Fruit fly (Drosophila melanogaster): ENCODE data around the gene bap.

Gene bap

DNA sequence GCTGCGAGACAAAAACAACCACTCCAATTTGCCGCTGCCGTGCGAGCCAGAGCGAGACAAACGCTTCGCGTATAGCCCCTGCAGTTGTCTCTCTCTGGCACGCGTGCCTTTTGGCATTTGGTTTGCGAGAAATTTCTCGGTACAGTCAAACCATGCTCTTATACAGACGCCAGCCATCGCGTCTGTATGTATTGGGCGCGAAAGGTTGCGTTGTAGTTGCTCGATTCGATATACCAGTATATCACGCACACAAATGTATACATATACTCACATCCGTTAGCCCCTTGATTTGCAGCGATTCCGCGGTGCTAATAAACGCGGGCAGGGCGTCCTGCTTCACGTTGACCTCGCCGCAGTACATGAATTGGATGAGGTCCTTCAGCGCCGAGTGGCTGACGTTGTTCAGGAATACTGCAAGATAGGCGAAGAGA is 12.3 kb upstream of the bap start (continued):
- no peak for TF ChIP-seq CG9876 (GFP tag; optimal IDR thresholded peaks at IDR 0.05)
- peak; percentile 77 for TF ChIP-seq nom (GFP tag; optimal IDR thresholded peaks at IDR 0.05)
- TF ChIP-seq disco-r (GFP tag; optimal IDR thresholded peaks at IDR 0.05), result no peak
- TF ChIP-seq dpn (GFP tag; optimal IDR thresholded peaks at IDR 0.05), result peak in 1 of 2 experiments; percentile 11
- TF ChIP-seq klu (GFP tag; IDR thresholded peaks at IDR 0.05), result no peak
- TF ChIP-seq danr (GFP tag; IDR thresholded peaks at IDR 0.05), result no peak
- TF ChIP-seq yki (optimal IDR thresholded peaks at IDR 0.05), result no peak
- no peak for TF ChIP-seq Hmx (GFP tag; optimal IDR thresholded peaks at IDR 0.05)
- TF ChIP-seq Abd-B (GFP tag; optimal IDR thresholded peaks at IDR 0.05), result no peak
- no peak for TF ChIP-seq Vsx1 (GFP tag; optimal IDR thresholded peaks at IDR 0.05)
- no peak for TF ChIP-seq crc (GFP tag; optimal IDR thresholded peaks at IDR 0.05)
- peak; percentile 43 for TF ChIP-seq sug (tag; optimal IDR thresholded peaks at IDR 0.05)
- TF ChIP-seq Myb (GFP tag; optimal IDR thresholded peaks at IDR 0.05), result no peak
- no peak for TF ChIP-seq Sry-β (GFP tag; optimal IDR thresholded peaks at IDR 0.05)
- TF ChIP-seq jumu (GFP tag; optimal IDR thresholded peaks at IDR 0.05), result peak; percentile 11
- TF ChIP-seq Elba2 (GFP tag; optimal IDR thresholded peaks at IDR 0.05), result no peak
- peak; percentile 40 for TF ChIP-seq CG2116 (GFP tag; optimal IDR thresholded peaks at IDR 0.05)
- peak; percentile 10 for TF ChIP-seq CG12391 (tag; optimal IDR thresholded peaks at IDR 0.05)
- TF ChIP-seq CG10431 (GFP tag; optimal IDR thresholded peaks at IDR 0.05), result peak; percentile 78
- no peak for TF ChIP-seq Mad (GFP tag; optimal IDR thresholded peaks at IDR 0.05)
- TF ChIP-seq Lhr (GFP tag; optimal IDR thresholded peaks at IDR 0.05), result no peak
- TF ChIP-seq her (GFP tag; optimal IDR thresholded peaks at IDR 0.05), result peak; percentile 27
- no peak for TF ChIP-seq CG9727 (GFP tag; optimal IDR thresholded peaks at IDR 0.05)
- no peak for TF ChIP-seq lab (GFP tag; optimal IDR thresholded peaks at IDR 0.05)
- no peak for TF ChIP-seq CG5953 (GFP tag; IDR thresholded peaks at IDR 0.05)
- TF ChIP-seq BtbVII (GFP tag; optimal IDR thresholded peaks at IDR 0.05), result peak; percentile 35
- no peak for TF ChIP-seq CG11696 (GFP tag; IDR thresholded peaks at IDR 0.05)
- TF ChIP-seq jigr1 (GFP tag; IDR thresholded peaks at IDR 0.05), result no peak
- TF ChIP-seq gro (GFP tag; optimal IDR thresholded peaks at IDR 0.05), result peak; percentile 46
- TF ChIP-seq hb (GFP tag; IDR thresholded peaks at IDR 0.05; ENCODE audit: partially characterized antibody), result no peak
- TF ChIP-seq Dfd (GFP tag; optimal IDR thresholded peaks at IDR 0.05), result no peak
- no peak for TF ChIP-seq CG7745 (tag; optimal IDR thresholded peaks at IDR 0.05)
- peak; percentile 57 for TF ChIP-seq CG6765 (GFP tag; optimal IDR thresholded peaks at IDR 0.05)
- TF ChIP-seq CG15269 (tag; optimal IDR thresholded peaks at IDR 0.05), result no peak
- no peak for TF ChIP-seq CG2889 (GFP tag; IDR thresholded peaks at IDR 0.05)
- peak; percentile 51; the same call in 1 of the 2 replicates for TF ChIP-seq CG14014 (GFP tag; IDR thresholded peaks at IDR 0.05)
- TF ChIP-seq CG14050 (GFP tag; IDR thresholded peaks at IDR 0.05), result no peak
- peak; percentile 78 for TF ChIP-seq gsb-n (tag; optimal IDR thresholded peaks at IDR 0.05)
- peak; percentile 35; the same call in 1 of the 2 replicates for TF ChIP-seq Rfx (GFP tag; IDR thresholded peaks at IDR 0.05)
- TF ChIP-seq Scr (GFP tag; IDR thresholded peaks at IDR 0.05; ENCODE audit: partially characterized antibody), result no peak
- no peak for TF ChIP-seq Neu2 (GFP tag; optimal IDR thresholded peaks at IDR 0.05; ENCODE audit: borderline replicate concordance)
- no peak for TF ChIP-seq ems (GFP tag; optimal IDR thresholded peaks at IDR 0.05)
- TF ChIP-seq CG18262 (tag; optimal IDR thresholded peaks at IDR 0.05), result no peak
- TF ChIP-seq CG34376 (GFP tag; optimal IDR thresholded peaks at IDR 0.05), result peak; percentile 87
- TF ChIP-seq Doc2 (GFP tag; IDR thresholded peaks at IDR 0.05), result no peak
- TF ChIP-seq CG11723 (GFP tag; optimal IDR thresholded peaks at IDR 0.05), result peak; percentile 71
- no peak for TF ChIP-seq ac (GFP tag; optimal IDR thresholded peaks at IDR 0.05)
- TF ChIP-seq cg (GFP tag; optimal IDR thresholded peaks at IDR 0.05), result peak; percentile 92
- no peak for TF ChIP-seq sisA (GFP tag; IDR thresholded peaks at IDR 0.05)
- no peak for TF ChIP-seq Ada2b (GFP tag; IDR thresholded peaks at IDR 0.05)
- TF ChIP-seq CG18619 (GFP tag; optimal IDR thresholded peaks at IDR 0.05), result no peak
- TF ChIP-seq btn (GFP tag; optimal IDR thresholded peaks at IDR 0.05), result no peak
